Fruit fly (Drosophila melanogaster) whole organism, embryonic: ENCODE results near the gene pav.

ENCODE experiments used
- Blimp-1 ChIP-seq: fragments of 200-800 bp; sonication (Bioruptor generic); optimal IDR thresholded peaks from 3 replicates; lab custom pipeline; 2018; ENCODE audit warnings: missing biosample characterization, missing genetic modification characterization, mild to moderate bottlenecking, moderate library complexity, missing genetic modification reagents
- C15 ChIP-seq: fragments of 200-800 bp; sonication (Bioruptor generic); IDR thresholded peaks from 3 replicates; pipeline ENCODE4 v1.3.6; 2022; ENCODE audit warnings: missing biosample characterization, missing genetic modification characterization
- CG10147 ChIP-seq: fragments of 200-800 bp; sonication (Bioruptor generic); optimal IDR thresholded peaks from 2 replicates; lab custom pipeline; 2019; ENCODE audit warnings: missing biosample characterization, mild to moderate bottlenecking, missing genetic modification characterization, moderate library complexity
- CG11695 ChIP-seq: fragments of 200-800 bp; sonication (Bioruptor generic); IDR thresholded peaks from 3 replicates; pipeline ENCODE4 v1.3.6; 2022; ENCODE audit warnings: missing biosample characterization, missing genetic modification characterization
- CG11696 ChIP-seq: fragments of 200-800 bp; sonication (Bioruptor generic); IDR thresholded peaks from 2 replicates; pipeline ENCODE4 v1.3.6; 2022; ENCODE audit warnings: missing biosample characterization, missing genetic modification characterization
- CG12744 ChIP-seq: fragments of 200-800 bp; sonication (Bioruptor generic); optimal IDR thresholded peaks from 2 replicates; lab custom pipeline; 2016; ENCODE audit warnings: missing biosample characterization, missing genetic modification characterization
- CG12942 ChIP-seq: fragments of 200-800 bp; sonication (Bioruptor generic); optimal IDR thresholded peaks from 3 replicates; lab custom pipeline; 2016; ENCODE audit warnings: missing biosample characterization, missing genetic modification characterization
- CG13287 ChIP-seq: fragments of 200-800 bp; sonication (Bioruptor generic); IDR thresholded peaks from 2 replicates; pipeline ENCODE4 v1.3.6; 2022; ENCODE audit warnings: missing biosample characterization, missing genetic modification characterization; ENCODE audit not compliant: partially characterized antibody
- CG14710 ChIP-seq: fragments of 200-800 bp; sonication (Bioruptor generic); optimal IDR thresholded peaks from 3 replicates; lab custom pipeline; 2019; ENCODE audit warnings: missing biosample characterization, mild to moderate bottlenecking, missing genetic modification characterization, moderate library complexity
- CG17359 ChIP-seq: fragments of 200-800 bp; sonication (Bioruptor generic); optimal IDR thresholded peaks from 3 replicates; lab custom pipeline; 2018; ENCODE audit warnings: missing biosample characterization, mild to moderate bottlenecking, missing genetic modification characterization, moderate library complexity
- CG2116 ChIP-seq: fragments of 200-800 bp; sonication (Bioruptor generic); optimal IDR thresholded peaks from 3 replicates; lab custom pipeline; 2018; ENCODE audit warnings: missing biosample characterization, mild to moderate bottlenecking, missing genetic modification characterization
- CG2889 ChIP-seq: fragments of 200-800 bp; sonication (Bioruptor generic); IDR thresholded peaks from 3 replicates; pipeline ENCODE4 v1.3.6; 2022; ENCODE audit warnings: missing biosample characterization, missing genetic modification characterization
- CG32767 ChIP-seq: fragments of 200-800 bp; sonication (Bioruptor generic); IDR thresholded peaks from 2 replicates; pipeline ENCODE4 v1.3.6; 2022; ENCODE audit warnings: missing biosample characterization, missing genetic modification characterization
- CG32772 ChIP-seq: fragments of 200-800 bp; sonication (Bioruptor generic); IDR thresholded peaks from 2 replicates; pipeline ENCODE4 v1.3.6; 2022; ENCODE audit warnings: missing biosample characterization, missing genetic modification characterization
- CG34376 ChIP-seq: fragments of 200-800 bp; sonication (Bioruptor generic); optimal IDR thresholded peaks from 2 replicates; lab custom pipeline; 2018; ENCODE audit warnings: missing biosample characterization, mild to moderate bottlenecking, missing genetic modification characterization
- CG4360 ChIP-seq: fragments of 200-800 bp; sonication (Bioruptor generic); IDR thresholded peaks from 2 replicates; pipeline ENCODE4 v1.3.6; 2022; ENCODE audit warnings: missing biosample characterization, missing genetic modification characterization
- CG4617 ChIP-seq: fragments of 200-800 bp; sonication (Bioruptor generic); optimal IDR thresholded peaks from 3 replicates; lab custom pipeline; 2016; ENCODE audit warnings: missing biosample characterization, missing genetic modification characterization, borderline replicate concordance
- CG4820 ChIP-seq: fragments of 200-800 bp; sonication (Bioruptor generic); optimal IDR thresholded peaks from 3 replicates; lab custom pipeline; 2016; ENCODE audit warnings: missing biosample characterization, missing genetic modification characterization
- CG5180 ChIP-seq: fragments of 200-800 bp; sonication (Bioruptor generic); optimal IDR thresholded peaks from 3 replicates; lab custom pipeline; 2017; ENCODE audit warnings: missing biosample characterization, missing genetic modification characterization, mild to moderate bottlenecking, moderate library complexity, missing genetic modification reagents
- D ChIP-seq, 2 experiments: fragments of 200-800 bp in 1 of 2; fragments of >200 bp in 1 of 2; sonication (Bioruptor generic) in 1 of 2; optimal IDR thresholded peaks; 2 replicates in 1 of 2; 3 replicates in 1 of 2; lab custom pipeline; 2017; ENCODE audit warnings: mild to moderate bottlenecking in 1 of 2, missing biosample characterization in 1 of 2, missing genetic modification characterization in 1 of 2, missing genetic modification reagents in 1 of 2
- Dad ChIP-seq: fragments of 200-800 bp; sonication (Bioruptor generic); optimal IDR thresholded peaks from 3 replicates; lab custom pipeline; 2016; ENCODE audit warnings: missing biosample characterization, missing genetic modification characterization
- GATAe ChIP-seq: fragments of 200-800 bp; sonication (Bioruptor generic); conservative IDR thresholded peaks from 2 replicates; pipeline ENCODE4 v1.3.6; 2022; ENCODE audit warnings: missing biosample characterization, missing genetic modification characterization
- Jarid2 ChIP-seq: fragments of 200-800 bp; sonication (Bioruptor generic); optimal IDR thresholded peaks from 3 replicates; lab custom pipeline; 2017; ENCODE audit warnings: mild to moderate bottlenecking, missing biosample characterization, missing genetic modification reagents, missing genetic modification characterization
- MTF-1 ChIP-seq: fragments of 200-800 bp; sonication (Bioruptor generic); optimal IDR thresholded peaks from 2 replicates; lab custom pipeline; 2018; ENCODE audit warnings: missing biosample characterization, mild to moderate bottlenecking, missing genetic modification characterization, borderline replicate concordance
- Med ChIP-seq: fragments of 200-800 bp; sonication (Bioruptor generic); peaks from one replicate; lab custom pipeline; 2016; ENCODE audit warnings: missing biosample characterization, missing genetic modification characterization, mild to moderate bottlenecking, inconsistent platforms, moderate library complexity
- Mrtf ChIP-seq: fragments of 200-800 bp; sonication (Bioruptor generic); IDR thresholded peaks from 3 replicates; pipeline ENCODE4 v1.3.6; 2022; ENCODE audit warnings: missing biosample characterization, missing genetic modification characterization
- Nf-YB ChIP-seq: fragments of 200-800 bp; sonication (Bioruptor generic); optimal IDR thresholded peaks from 3 replicates; lab custom pipeline; 2019; ENCODE audit warnings: missing biosample characterization, mild to moderate bottlenecking, missing genetic modification characterization, moderate library complexity
- Nf-YC ChIP-seq: fragments of 200-800 bp; optimal IDR thresholded peaks from 3 replicates; lab custom pipeline; 2019; ENCODE audit warnings: missing biosample characterization, mild to moderate bottlenecking, missing genetic modification characterization, moderate library complexity
- Rfx ChIP-seq: fragments of 200-800 bp; sonication (Bioruptor generic); IDR thresholded peaks from 2 replicates; pipeline ENCODE4 v1.3.6; 2022; ENCODE audit warnings: missing biosample characterization, missing genetic modification characterization
- Scr ChIP-seq: fragments of 200-800 bp; sonication (Bioruptor generic); IDR thresholded peaks from 2 replicates; pipeline ENCODE4 v1.3.6; 2022; ENCODE audit warnings: missing biosample characterization, missing genetic modification characterization; ENCODE audit not compliant: partially characterized antibody
- Side ChIP-seq: fragments of 200-800 bp; sonication (Bioruptor generic); optimal IDR thresholded peaks from 2 replicates; lab custom pipeline; 2016; ENCODE audit warnings: missing biosample characterization, missing genetic modification characterization
- Sox102F ChIP-seq: fragments of 200-800 bp; sonication (Bioruptor generic); optimal IDR thresholded peaks from 2 replicates; lab custom pipeline; 2018; ENCODE audit warnings: missing biosample characterization, mild to moderate bottlenecking, missing genetic modification characterization, moderate library complexity
- amos ChIP-seq: fragments of 200-800 bp; sonication (Bioruptor generic); IDR thresholded peaks from 2 replicates; pipeline ENCODE4 v1.3.6; 2022; ENCODE audit warnings: missing biosample characterization, missing genetic modification characterization; ENCODE audit not compliant: partially characterized antibody
- aop ChIP-seq: fragments of 200-800 bp; sonication (Bioruptor generic); IDR thresholded peaks from 2 replicates; pipeline ENCODE4 v1.3.6; 2022; ENCODE audit warnings: missing biosample characterization, missing genetic modification characterization
- chm ChIP-seq: fragments of 200-800 bp; sonication (Bioruptor generic); IDR thresholded peaks from 2 replicates; pipeline ENCODE4 v1.3.6; 2022; ENCODE audit warnings: missing biosample characterization, missing genetic modification characterization
- da ChIP-seq: fragments of 200-800 bp; sonication (Bioruptor generic); optimal IDR thresholded peaks from 2 replicates; lab custom pipeline; 2016; ENCODE audit warnings: missing biosample characterization, missing genetic modification characterization
- esg ChIP-seq: fragments of 200-800 bp; sonication (Bioruptor generic); conservative IDR thresholded peaks from 2 replicates; pipeline ENCODE4 v1.3.6; 2022; ENCODE audit warnings: missing biosample characterization, missing genetic modification characterization
- gcm ChIP-seq: fragments of 200-800 bp; sonication (Bioruptor generic); optimal IDR thresholded peaks from 2 replicates; lab custom pipeline; 2019; ENCODE audit warnings: missing biosample characterization, mild to moderate bottlenecking, missing genetic modification characterization, moderate library complexity
- hkb ChIP-seq, 2 experiments: fragments of 200-800 bp in 1 of 2; fragments of >200 bp in 1 of 2; sonication (Bioruptor generic) in 1 of 2; IDR thresholded peaks in 1 of 2; optimal IDR thresholded peaks in 1 of 2; 2 replicates each; pipeline versions ENCODE4 v1.3.6 to Lab custom; 2017 to 2022; ENCODE audit warnings: missing biosample characterization in 1 of 2, missing genetic modification characterization in 1 of 2
- kay ChIP-seq: fragments of 200-800 bp; sonication (Bioruptor generic); optimal IDR thresholded peaks from 2 replicates; lab custom pipeline; 2016; ENCODE audit warnings: missing biosample characterization, missing genetic modification characterization
- pnt ChIP-seq: fragments of 200-800 bp; sonication (Bioruptor generic); optimal IDR thresholded peaks from 3 replicates; lab custom pipeline; 2016; ENCODE audit warnings: missing biosample characterization, missing genetic modification characterization
- prd ChIP-seq, 3 experiments: fragments of >200 bp in 2 of 3; fragments of 200-800 bp in 1 of 3; sonication (Bioruptor generic) in 1 of 3; optimal IDR thresholded peaks in 2 of 3; IDR thresholded peaks in 1 of 3; 2 replicates in 2 of 3; 3 replicates in 1 of 3; pipeline versions ENCODE4 v1.3.6 to Lab custom; 2017 to 2022; ENCODE audit warnings: missing biosample characterization in 1 of 3, missing genetic modification characterization in 1 of 3
- psq ChIP-seq: fragments of 200-800 bp; sonication (Bioruptor generic); optimal IDR thresholded peaks from 2 replicates; lab custom pipeline; 2017; ENCODE audit warnings: missing biosample characterization, missing genetic modification characterization
- pzg ChIP-seq: fragments of 200-800 bp; sonication (Bioruptor generic); optimal IDR thresholded peaks from 3 replicates; lab custom pipeline; 2018; ENCODE audit warnings: missing biosample characterization, mild to moderate bottlenecking, missing genetic modification characterization, moderate library complexity
- sens ChIP-seq: fragments of 200-800 bp; sonication (Bioruptor generic); peaks from one replicate; lab custom pipeline; 2016; ENCODE audit warnings: missing biosample characterization, missing genetic modification characterization
- stwl ChIP-seq: fragments of 200-800 bp; sonication (Bioruptor generic); optimal IDR thresholded peaks from 3 replicates; lab custom pipeline; 2018; ENCODE audit warnings: missing biosample characterization, mild to moderate bottlenecking, missing genetic modification characterization, moderate library complexity
- unpg ChIP-seq: fragments of 200-800 bp; sonication (Bioruptor generic); optimal IDR thresholded peaks from 3 replicates; lab custom pipeline; 2018; ENCODE audit warnings: missing biosample characterization, mild to moderate bottlenecking, missing genetic modification characterization, moderate library complexity
- z ChIP-seq: fragments of 200-800 bp; sonication (Bioruptor generic); IDR thresholded peaks from 3 replicates; pipeline ENCODE4 v1.3.6; 2022; ENCODE audit warnings: missing biosample characterization, missing genetic modification characterization

The pav gene

dm6 chr3L:4283428-4284089, 41.0 kb downstream of the pav start, which contains the start of the genes srw and CG1316 (continued):
- no peak for TF ChIP-seq MTF-1 (GFP tag; lab: Kevin White, UChicago)
- peak; percentile 99 for TF ChIP-seq CG32767 (GFP tag; lab: Robert Waterston, UW)
- no peak for TF ChIP-seq D (optimal IDR thresholded peaks at IDR 0.05; lab: Kevin White, UChicago)
- no peak for TF ChIP-seq D (GFP tag; optimal IDR thresholded peaks at IDR 0.05; lab: Kevin White, UChicago)
- TF ChIP-seq CG4820 (GFP tag; lab: Kevin White, UChicago) = no peak
- peak; percentile 81 for TF ChIP-seq Med (GFP tag; lab: Kevin White, UChicago)
- peak; percentile 60 for TF ChIP-seq pzg (GFP tag; lab: Kevin White, UChicago)
- no peak for TF ChIP-seq kay (GFP tag; lab: Kevin White, UChicago)
- TF ChIP-seq CG4360 (GFP tag; lab: Robert Waterston, UW) = no peak
- no peak for TF ChIP-seq CG12942 (GFP tag; lab: Kevin White, UChicago)
- no peak for TF ChIP-seq CG17359 (tag; lab: Kevin White, UChicago)
- no peak for TF ChIP-seq CG11695 (GFP tag; lab: Robert Waterston, UW)
- peak; percentile 23 for TF ChIP-seq stwl (tag; lab: Kevin White, UChicago)
- no peak for TF ChIP-seq Nf-YC (tag; lab: Kevin White, UChicago)
- no peak for TF ChIP-seq CG32772 (GFP tag; lab: Robert Waterston, UW)
- TF ChIP-seq unpg (GFP tag; lab: Kevin White, UChicago) = no peak
- no peak for TF ChIP-seq pnt (GFP tag; lab: Kevin White, UChicago)
- no peak for TF ChIP-seq da (GFP tag; lab: Kevin White, UChicago)
- TF ChIP-seq Dad (GFP tag; lab: Kevin White, UChicago) = no peak
- no peak for TF ChIP-seq Blimp-1 (GFP tag; lab: Kevin White, UChicago)
- TF ChIP-seq aop (GFP tag; lab: Robert Waterston, UW) = no peak
- no peak for TF ChIP-seq CG2889 (GFP tag; lab: Robert Waterston, UW)
- no peak for TF ChIP-seq Sox102F (GFP tag; lab: Kevin White, UChicago)
- no peak for TF ChIP-seq prd (optimal IDR thresholded peaks at IDR 0.05; lab: Kevin White, UChicago)
- TF ChIP-seq prd (GFP tag; IDR thresholded peaks at IDR 0.05; lab: Robert Waterston, UW) = no peak
- TF ChIP-seq Mrtf (GFP tag; lab: Robert Waterston, UW) = no peak
- no peak for TF ChIP-seq z (GFP tag; lab: Robert Waterston, UW)
- no peak for TF ChIP-seq chm (GFP tag; lab: Robert Waterston, UW)
- no peak for TF ChIP-seq psq (GFP tag; lab: Kevin White, UChicago)
- TF ChIP-seq Scr = peak; percentile 47
- TF ChIP-seq hkb (optimal IDR thresholded peaks at IDR 0.05; lab: Kevin White, UChicago) = no peak
- TF ChIP-seq hkb (GFP tag; IDR thresholded peaks at IDR 0.05; lab: Robert Waterston, UW) = no peak
- no peak for TF ChIP-seq CG5180 (GFP tag; lab: Kevin White, UChicago)
- no peak for TF ChIP-seq CG12744 (GFP tag; lab: Kevin White, UChicago)
- TF ChIP-seq Side (GFP tag; lab: Kevin White, UChicago) = no peak
- peak; percentile 20 for TF ChIP-seq CG14710 (tag; lab: Kevin White, UChicago)
- TF ChIP-seq CG11696 (GFP tag; lab: Robert Waterston, UW) = no peak
- TF ChIP-seq CG2116 = peak; percentile 53
- peak; percentile 56 for TF ChIP-seq CG4617 (GFP tag; lab: Kevin White, UChicago)
- no peak for TF ChIP-seq CG10147
- no peak for TF ChIP-seq esg (GFP tag; lab: Robert Waterston, UW)
- peak; percentile 49 for TF ChIP-seq CG13287 (GFP tag; lab: Robert Waterston, UW)
- TF ChIP-seq amos (GFP tag; lab: Robert Waterston, UW) = peak; percentile 50; the same call in 1 of the 2 replicates
- no peak for TF ChIP-seq gcm (GFP tag; lab: Kevin White, UChicago)
- peak; percentile 4 for TF ChIP-seq CG34376
- no peak for TF ChIP-seq C15 (GFP tag; lab: Robert Waterston, UW)
- TF ChIP-seq Rfx (GFP tag; lab: Robert Waterston, UW) = 0 out of 2 replicates have a peak, but pooled peaks have one; percentile 38
- TF ChIP-seq Jarid2 (GFP tag; lab: Kevin White, UChicago) = no peak
- no peak for TF ChIP-seq Nf-YB (GFP tag; lab: Kevin White, UChicago)
- peak; percentile 26 for TF ChIP-seq sens (GFP tag; lab: Kevin White, UChicago)
- no peak for TF ChIP-seq GATAe (GFP tag; lab: Robert Waterston, UW)
